Fruit fly (Drosophila melanogaster) whole organism, adult: ENCODE measurements around the gene stv.

Experiments
- CG11617 ChIP-seq: fragments of 200-800 bp; sonication (Bioruptor generic); optimal IDR thresholded peaks from 2 replicates; lab custom pipeline; 2017; ENCODE audit warnings: mild to moderate bottlenecking, missing biosample characterization, missing genetic modification reagents, missing genetic modification characterization
- CG12768 ChIP-seq: fragments of 200-800 bp; sonication (Bioruptor generic); optimal IDR thresholded peaks from 2 replicates; lab custom pipeline; 2017; ENCODE audit warnings: missing biosample characterization, missing genetic modification characterization, mild to moderate bottlenecking, moderate library complexity, missing genetic modification reagents
- CG14711 ChIP-seq: fragments of 200-800 bp; sonication (Bioruptor generic); optimal IDR thresholded peaks from 2 replicates; lab custom pipeline; 2018; ENCODE audit warnings: missing biosample characterization, mild to moderate bottlenecking, missing genetic modification characterization, moderate library complexity
- CG1620 ChIP-seq: fragments of 200-800 bp; sonication (Bioruptor generic); optimal IDR thresholded peaks from 2 replicates; lab custom pipeline; 2016; ENCODE audit warnings: missing biosample characterization, missing genetic modification characterization
- CG33017 ChIP-seq: fragments of 200-800 bp; sonication (Bioruptor generic); optimal IDR thresholded peaks from 2 replicates; lab custom pipeline; 2018; ENCODE audit warnings: missing biosample characterization, mild to moderate bottlenecking, missing genetic modification characterization, moderate library complexity
- CG5204 ChIP-seq: fragments of 200-800 bp; sonication (Bioruptor generic); optimal IDR thresholded peaks from 2 replicates; lab custom pipeline; 2016; ENCODE audit warnings: missing biosample characterization, missing genetic modification characterization
- CG7045 ChIP-seq: fragments of 200-800 bp; sonication (Bioruptor generic); optimal IDR thresholded peaks from 2 replicates; lab custom pipeline; 2017; ENCODE audit warnings: missing biosample characterization, mild to moderate bottlenecking, missing genetic modification characterization
- CG7101 ChIP-seq: fragments of 200-800 bp; sonication (Bioruptor generic); optimal IDR thresholded peaks from 2 replicates; lab custom pipeline; 2018; ENCODE audit warnings: missing biosample characterization, mild to moderate bottlenecking, missing genetic modification characterization, moderate library complexity
- Clk ChIP-seq: fragments of 200-800 bp; sonication (Bioruptor generic); optimal IDR thresholded peaks from 2 replicates; lab custom pipeline; 2017; ENCODE audit warnings: missing biosample characterization, missing genetic modification characterization
- Crg-1 ChIP-seq: fragments of 200-800 bp; sonication (Bioruptor generic); optimal IDR thresholded peaks from 2 replicates; lab custom pipeline; 2016; ENCODE audit warnings: missing biosample characterization, missing genetic modification characterization
- Hr96 ChIP-seq: fragments of 200-800 bp; sonication (Bioruptor generic); optimal IDR thresholded peaks from 2 replicates; lab custom pipeline; 2016; ENCODE audit warnings: missing biosample characterization, missing genetic modification characterization
- Mnt ChIP-seq: fragments of 200-800 bp; sonication (Bioruptor generic); optimal IDR thresholded peaks from 2 replicates; lab custom pipeline; 2016; ENCODE audit warnings: missing biosample characterization, mild to moderate bottlenecking, missing genetic modification characterization
- bab1 ChIP-seq: fragments of 200-800 bp; sonication (Bioruptor generic); optimal IDR thresholded peaks from 3 replicates; lab custom pipeline; 2019; ENCODE audit warnings: missing biosample characterization, mild to moderate bottlenecking, missing genetic modification characterization, moderate library complexity
- cic ChIP-seq: fragments of 200-800 bp; sonication (Bioruptor generic); optimal IDR thresholded peaks from 2 replicates; lab custom pipeline; 2017; ENCODE audit warnings: missing biosample characterization, mild to moderate bottlenecking, missing genetic modification characterization, moderate library complexity
- cnc ChIP-seq, 2 experiments: fragments of >200 bp; optimal IDR thresholded peaks; 2 replicates each; lab custom pipeline; 2017
- kay ChIP-seq: fragments of 200-800 bp; sonication (Bioruptor generic); peaks from one replicate; lab custom pipeline; 2016; ENCODE audit warnings: missing biosample characterization, missing genetic modification characterization, borderline replicate concordance
- ovo ChIP-seq: fragments of 200-800 bp; sonication (Bioruptor generic); optimal IDR thresholded peaks from 2 replicates; lab custom pipeline; 2016; ENCODE audit warnings: missing biosample characterization, missing genetic modification characterization
- pad ChIP-seq: fragments of 200-800 bp; sonication (Bioruptor generic); optimal IDR thresholded peaks from 3 replicates; lab custom pipeline; 2017; ENCODE audit warnings: missing biosample characterization, missing genetic modification characterization, mild to moderate bottlenecking, moderate library complexity, missing genetic modification reagents
- tj ChIP-seq: fragments of 200-800 bp; sonication (Bioruptor generic); optimal IDR thresholded peaks from 3 replicates; lab custom pipeline; 2017; ENCODE audit warnings: missing biosample characterization, mild to moderate bottlenecking, missing genetic modification characterization, moderate library complexity
- toe ChIP-seq: fragments of 200-800 bp; sonication (Bioruptor generic); optimal IDR thresholded peaks from 2 replicates; lab custom pipeline; 2016; ENCODE audit warnings: missing biosample characterization, missing genetic modification characterization

Gene stv

DNA sequence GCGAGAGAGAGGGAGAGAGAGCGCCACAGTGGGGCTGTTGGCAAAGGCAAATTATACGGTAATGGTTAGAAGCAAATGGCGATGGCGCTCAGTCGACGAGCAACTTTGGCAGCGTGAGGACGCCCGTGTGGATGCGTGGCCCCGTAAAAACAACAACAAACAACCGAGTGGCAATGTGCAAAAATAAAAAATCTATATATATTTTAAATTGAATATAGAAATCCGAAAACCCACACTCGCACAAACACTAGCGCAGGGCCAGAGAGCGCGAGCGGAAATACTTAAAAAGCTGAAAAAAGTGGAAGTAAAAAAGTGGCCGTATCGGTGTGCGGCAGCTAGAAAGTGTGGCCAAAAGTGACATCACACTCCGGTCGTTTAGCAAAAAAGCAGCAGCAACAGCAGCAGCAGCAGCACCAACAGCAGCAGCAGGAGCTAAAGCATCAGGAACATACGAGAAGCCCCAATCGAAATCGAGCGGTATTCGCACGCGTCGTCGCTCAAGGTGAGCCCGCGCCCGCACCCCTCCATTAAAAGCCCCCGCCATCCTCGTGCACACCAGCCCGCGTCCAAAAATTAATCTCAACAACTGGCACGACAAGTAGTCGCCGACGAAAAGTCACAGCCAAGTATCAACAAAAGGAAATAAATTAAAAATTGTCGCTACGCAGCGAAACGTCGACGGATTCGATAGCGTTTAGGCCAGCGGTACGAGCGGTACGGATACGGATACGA, at the start of gene stv:
TSS of gene stv (plus strand) at position 89 of the 732 bp plus-strand sequence.
- TF ChIP-seq cic (GFP tag; lab: Kevin White, UChicago): no peak
- TF ChIP-seq pad (GFP tag; lab: Kevin White, UChicago): no peak
- no peak for TF ChIP-seq bab1 (GFP tag; lab: Kevin White, UChicago)
- no peak for TF ChIP-seq CG7101
- TF ChIP-seq CG14711 (tag; lab: Kevin White, UChicago): no peak
- TF ChIP-seq Hr96 (GFP tag; lab: Kevin White, UChicago): no peak
- TF ChIP-seq Mnt: no peak
- TF ChIP-seq CG33017: peak; percentile 18
- no peak for TF ChIP-seq CG11617 (GFP tag; lab: Kevin White, UChicago)

DNA sequence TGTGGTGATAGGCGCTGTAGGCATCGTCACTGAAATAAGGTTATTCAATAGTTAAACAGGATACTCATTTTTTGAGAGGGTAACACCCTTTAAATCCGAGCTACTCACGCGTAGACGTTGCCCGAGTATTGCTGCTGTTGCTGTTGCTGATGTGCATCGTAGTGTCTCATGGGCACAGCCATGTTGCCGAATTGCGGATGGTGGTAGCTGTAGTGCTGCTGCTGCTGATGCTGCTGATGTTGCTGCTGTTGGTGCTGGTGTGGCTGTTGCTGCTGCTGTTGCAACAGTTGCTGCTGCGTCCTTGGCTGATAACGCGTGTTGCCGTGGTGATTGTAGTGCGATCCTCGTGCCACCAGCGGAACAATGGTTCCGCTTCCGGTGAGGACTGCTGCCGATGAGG, 47.2 kb upstream of the stv start:
- TF ChIP-seq CG12768 (GFP tag; lab: Kevin White, UChicago) (no peak), CG5204 (GFP tag; lab: Kevin White, UChicago) (no peak), Crg-1 (no peak), Clk (GFP tag; lab: Kevin White, UChicago) (no peak), ovo (no peak), CG11617 (GFP tag; lab: Kevin White, UChicago) (no peak), CG1620 (GFP tag; lab: Kevin White, UChicago) (no peak)

DNA sequence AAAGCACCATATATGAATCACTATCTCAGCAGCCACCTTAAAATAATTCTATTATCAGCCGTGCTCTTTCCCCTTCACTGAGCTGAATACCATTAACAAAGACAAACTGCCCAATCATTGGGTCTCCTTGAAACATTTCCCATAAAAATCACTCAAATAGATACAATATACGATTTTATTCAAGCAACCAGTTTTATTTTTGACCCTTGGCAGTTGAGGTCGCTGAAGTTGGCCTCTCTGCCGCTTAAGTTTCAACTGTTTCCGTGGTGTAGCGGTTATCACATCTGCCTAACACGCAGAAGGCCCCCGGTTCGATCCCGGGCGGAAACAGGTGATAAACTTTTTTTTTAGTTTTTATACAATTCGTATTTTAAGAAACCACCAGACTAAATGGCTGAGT, 44.5 kb upstream of the stv start:
- TF ChIP-seq CG5204 (GFP tag; lab: Kevin White, UChicago) (no peak), tj (GFP tag; lab: Kevin White, UChicago) (no peak), CG7045 (GFP tag; lab: Kevin White, UChicago) (no peak), CG11617 (GFP tag; lab: Kevin White, UChicago) (no peak)

dm6 chr3L:13433522-13433921, 43.8 kb upstream of the stv start:
- TF ChIP-seq CG7101: no peak
- no peak for TF ChIP-seq cic (GFP tag; lab: Kevin White, UChicago)
- no peak for TF ChIP-seq toe (GFP tag; lab: Kevin White, UChicago)
- no peak for TF ChIP-seq kay (GFP tag; lab: Kevin White, UChicago)
- TF ChIP-seq pad (GFP tag; lab: Kevin White, UChicago): no peak
- TF ChIP-seq CG7045 (GFP tag; lab: Kevin White, UChicago): no peak
- no peak for TF ChIP-seq bab1 (GFP tag; lab: Kevin White, UChicago)
- no peak for TF ChIP-seq CG14711 (tag; lab: Kevin White, UChicago)
- no peak for TF ChIP-seq Crg-1
- no peak for TF ChIP-seq CG11617 (GFP tag; lab: Kevin White, UChicago)
- no peak for TF ChIP-seq CG33017
- TF ChIP-seq Hr96 (GFP tag; lab: Kevin White, UChicago): no peak
- no peak for TF ChIP-seq tj (GFP tag; lab: Kevin White, UChicago)
- no peak for TF ChIP-seq Clk (GFP tag; lab: Kevin White, UChicago)
- TF ChIP-seq cnc (optimal IDR thresholded peaks at IDR 0.05; lab: Kevin White, UChicago): no peak
- TF ChIP-seq CG5204 (GFP tag; lab: Kevin White, UChicago): no peak
- no peak for TF ChIP-seq ovo
- no peak for TF ChIP-seq Mnt
- no peak for TF ChIP-seq CG1620 (GFP tag; lab: Kevin White, UChicago)

DNA sequence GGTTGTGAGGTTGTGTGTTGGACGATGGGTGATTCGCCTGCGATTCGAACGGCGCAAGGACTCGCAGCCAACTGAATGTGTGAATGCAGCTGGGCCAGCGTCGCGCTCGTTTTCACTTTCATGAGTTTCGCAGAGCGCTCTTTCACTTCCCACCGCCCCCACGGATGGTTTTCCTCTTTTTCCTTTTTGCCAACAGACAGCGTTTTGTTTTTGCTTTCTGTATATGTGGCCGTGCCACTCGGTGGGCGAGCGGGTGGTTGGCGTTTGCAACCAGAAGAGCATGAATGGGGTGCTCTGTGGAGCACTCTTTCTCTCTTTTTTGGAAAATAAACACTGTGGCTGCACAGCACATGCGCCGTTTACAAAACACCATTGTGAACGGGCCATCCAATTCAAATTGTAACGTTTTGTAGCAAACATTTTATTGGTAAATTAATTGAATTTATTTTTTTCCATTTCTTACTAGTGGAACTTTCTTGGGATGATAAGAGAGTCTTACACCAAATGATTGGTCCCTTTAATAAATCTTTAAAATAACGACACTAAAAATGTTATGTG, 42.1 kb upstream of the stv start, which contains the start of gene CG10713:
TSS of gene CG10713 (minus strand) at position 60 of the 558 bp plus-strand sequence.
- TF ChIP-seq CG5204 (GFP tag; lab: Kevin White, UChicago) (no peak), CG7045 (GFP tag; lab: Kevin White, UChicago) (peak; percentile 11)

dm6 chr3L:13437036-13437435, 40.3 kb upstream of the stv start, which contains the start of gene CG10154:
CG10154 (minus strand) TSS chr3L:13437136.
- TF ChIP-seq CG5204 (GFP tag; lab: Kevin White, UChicago): no peak

DNA sequence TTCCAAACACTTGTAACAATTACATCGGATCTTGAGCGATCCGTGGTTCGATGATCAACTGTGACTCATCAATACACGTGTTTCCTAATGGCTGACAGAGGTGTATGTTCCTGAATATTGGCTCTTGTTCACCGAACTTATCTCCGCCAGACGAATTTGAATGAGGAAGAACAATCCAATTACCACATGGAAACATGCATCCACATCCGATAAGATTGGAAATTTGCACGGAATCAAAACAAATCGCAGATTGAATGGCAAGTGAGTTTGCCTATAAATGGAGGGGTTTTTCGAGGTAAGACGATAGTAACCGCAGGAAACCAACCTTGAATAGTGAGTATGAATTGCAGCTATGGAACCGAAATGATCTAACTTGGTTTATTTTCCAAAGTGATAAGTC, 39.7 kb upstream of the stv start, which contains the start of gene CG10725:
TSS of gene CG10725 (plus strand) at position 301 of the 400 bp plus-strand sequence.
- TF ChIP-seq CG14711 (tag; lab: Kevin White, UChicago) (no peak), CG5204 (GFP tag; lab: Kevin White, UChicago) (no peak), CG11617 (GFP tag; lab: Kevin White, UChicago) (no peak), toe (GFP tag; lab: Kevin White, UChicago) (no peak), tj (GFP tag; lab: Kevin White, UChicago) (no peak), Clk (GFP tag; lab: Kevin White, UChicago) (no peak), Crg-1 (no peak), CG33017 (no peak), Hr96 (GFP tag; lab: Kevin White, UChicago) (no peak), cic (GFP tag; lab: Kevin White, UChicago) (no peak), kay (GFP tag; lab: Kevin White, UChicago) (no peak), CG7045 (GFP tag; lab: Kevin White, UChicago) (no peak), cnc (optimal IDR thresholded peaks at IDR 0.05; lab: Kevin White, UChicago) (no peak), CG1620 (GFP tag; lab: Kevin White, UChicago) (no peak), CG12768 (GFP tag; lab: Kevin White, UChicago) (no peak), bab1 (GFP tag; lab: Kevin White, UChicago) (no peak), Mnt (no peak), ovo (no peak), CG7101 (no peak), pad (GFP tag; lab: Kevin White, UChicago) (no peak)
